Fruit fly (Drosophila melanogaster): ENCODE measurements around the gene CG8086.

CG8086 gene

DNA sequence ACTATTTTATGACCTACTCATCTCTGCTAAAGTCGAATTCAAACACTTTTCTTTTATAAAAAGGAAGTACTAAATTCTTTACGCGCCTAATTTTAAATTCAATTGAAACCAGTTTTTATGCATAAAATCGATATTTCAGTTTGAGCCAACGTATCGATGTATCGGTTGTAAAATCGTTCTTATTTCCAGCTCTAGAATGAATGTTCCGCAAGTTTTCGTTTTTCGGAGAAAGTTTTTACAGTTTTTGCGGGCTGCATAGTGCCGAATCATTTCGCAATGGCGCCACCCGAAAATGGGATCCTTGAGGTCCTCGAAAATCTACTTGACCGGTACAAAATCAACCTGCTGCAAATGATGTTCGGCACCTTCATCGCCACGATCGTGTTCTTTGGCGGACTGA, 48.1 kb upstream of the CG8086 start, which contains the start of gene CG7840 (continued):
- no peak for TF ChIP-seq dati (GFP tag; IDR thresholded peaks at IDR 0.05)
- TF ChIP-seq Doc3 (GFP tag; IDR thresholded peaks at IDR 0.05; ENCODE audit: partially characterized antibody): peak; percentile 90
- no peak for TF ChIP-seq Neu2 (GFP tag; optimal IDR thresholded peaks at IDR 0.05; ENCODE audit: borderline replicate concordance)
- TF ChIP-seq CG18599 (GFP tag; optimal IDR thresholded peaks at IDR 0.05): no peak
- TF ChIP-seq GATAe (GFP tag; conservative IDR thresholded peaks at IDR 0.05): no peak
- peak; percentile 78 for TF ChIP-seq tna (GFP tag; IDR thresholded peaks at IDR 0.05; ENCODE audit: partially characterized antibody)
- TF ChIP-seq C15 (GFP tag; IDR thresholded peaks at IDR 0.05): no peak
- TF ChIP-seq NFAT (GFP tag; IDR thresholded peaks at IDR 0.05): no peak
- no peak for TF ChIP-seq pan (optimal IDR thresholded peaks at IDR 0.05)
- no peak for TF ChIP-seq pan (GFP tag; optimal IDR thresholded peaks at IDR 0.05 in 1 of 2, IDR thresholded peaks at IDR 0.05 in 1 of 2)
- TF ChIP-seq CG6791 (GFP tag; IDR thresholded peaks at IDR 0.05; ENCODE audit: partially characterized antibody): peak; percentile 93
- TF ChIP-seq corto (GFP tag; optimal IDR thresholded peaks at IDR 0.05): no peak
- TF ChIP-seq al (GFP tag; IDR thresholded peaks at IDR 0.05): no peak
- no peak for TF ChIP-seq Usf (GFP tag; optimal IDR thresholded peaks at IDR 0.05)
- peak; percentile 54; the same call in 2 of the 3 replicates for TF ChIP-seq hb (GFP tag; IDR thresholded peaks at IDR 0.05; ENCODE audit: partially characterized antibody)
- TF ChIP-seq vnd (GFP tag; IDR thresholded peaks at IDR 0.05; ENCODE audit: partially characterized antibody): peak; percentile 67; the same call in 2 of the 3 replicates
- peak; percentile 77 for TF ChIP-seq CG3995 (GFP tag; optimal IDR thresholded peaks at IDR 0.05)
- no peak for TF ChIP-seq zfh1 (GFP tag; IDR thresholded peaks at IDR 0.05)
- TF ChIP-seq shn (GFP tag; optimal IDR thresholded peaks at IDR 0.05): no peak
- no peak for TF ChIP-seq kah (GFP tag; optimal IDR thresholded peaks at IDR 0.05)
- TF ChIP-seq sug (tag; optimal IDR thresholded peaks at IDR 0.05): no peak
- no peak for TF ChIP-seq Nf-YA (GFP tag; IDR thresholded peaks at IDR 0.05)
- no peak for TF ChIP-seq ken (GFP tag; IDR thresholded peaks at IDR 0.05)
- TF ChIP-seq CG17186 (GFP tag; optimal IDR thresholded peaks at IDR 0.05): no peak
- TF ChIP-seq CG32767 (GFP tag; IDR thresholded peaks at IDR 0.05): no peak
- no peak for TF ChIP-seq HLH54F (GFP tag; optimal IDR thresholded peaks at IDR 0.05)
- TF ChIP-seq gce (GFP tag; IDR thresholded peaks at IDR 0.05): no peak
- no peak for TF ChIP-seq CG7271 (tag; optimal IDR thresholded peaks at IDR 0.05)
- TF ChIP-seq CG3407 (GFP tag; optimal IDR thresholded peaks at IDR 0.05): no peak
- TF ChIP-seq zfh2 (GFP tag; optimal IDR thresholded peaks at IDR 0.05): no peak
- TF ChIP-seq CG1832 (GFP tag; optimal IDR thresholded peaks at IDR 0.05): no peak
- TF ChIP-seq CG16813 (GFP tag; IDR thresholded peaks at IDR 0.05; ENCODE audit: partially characterized antibody): peak; percentile 82
- TF ChIP-seq CG10366 (GFP tag; IDR thresholded peaks at IDR 0.05): no peak
- TF ChIP-seq CG6854 (GFP tag; optimal IDR thresholded peaks at IDR 0.05): no peak
- peak; percentile 74 for TF ChIP-seq Meics (GFP tag; optimal IDR thresholded peaks at IDR 0.05)
- TF ChIP-seq CG10431 (GFP tag; optimal IDR thresholded peaks at IDR 0.05): no peak
- no peak for TF ChIP-seq CG14667 (GFP tag; IDR thresholded peaks at IDR 0.05)
- no peak for TF ChIP-seq CG33557 (GFP tag; optimal IDR thresholded peaks at IDR 0.05)
- TF ChIP-seq slou (GFP tag; optimal IDR thresholded peaks at IDR 0.05): no peak
- no peak for TF ChIP-seq CG6175 (GFP tag; IDR thresholded peaks at IDR 0.05)
- no peak for TF ChIP-seq CG17912 (GFP tag; optimal IDR thresholded peaks at IDR 0.05)
- TF ChIP-seq vvl (GFP tag; IDR thresholded peaks at IDR 0.05): peak; percentile 45
- no peak for TF ChIP-seq Fer3 (tag; optimal IDR thresholded peaks at IDR 0.05)
- no peak for TF ChIP-seq Sin3A (optimal IDR thresholded peaks at IDR 0.05)
- TF ChIP-seq kay (GFP tag; optimal IDR thresholded peaks at IDR 0.05): no peak
- no peak for TF ChIP-seq D19A (tag; optimal IDR thresholded peaks at IDR 0.05)
- peak; percentile 57 for TF ChIP-seq Blimp-1 (GFP tag; optimal IDR thresholded peaks at IDR 0.05)
- no peak for TF ChIP-seq Ets65A (GFP tag)
- no peak for TF ChIP-seq CG15011 (GFP tag; optimal IDR thresholded peaks at IDR 0.05)
- no peak for TF ChIP-seq hth (optimal IDR thresholded peaks at IDR 0.05)
- TF ChIP-seq insv (GFP tag; optimal IDR thresholded peaks at IDR 0.05): no peak
- peak; percentile 91 for TF ChIP-seq Opbp (GFP tag; IDR thresholded peaks at IDR 0.05; ENCODE audit: partially characterized antibody)

Measured in whole organism, embryonic.